Fruit fly (Drosophila melanogaster) whole organism, embryonic: Measurements from ENCODE around the gene cana.

Source experiments
- Aef1 ChIP-seq: fragments of 200-800 bp; sonication (Bioruptor generic); IDR thresholded peaks from 3 replicates; pipeline ENCODE4 v1.3.6; 2022; ENCODE audit warnings: missing biosample characterization, missing genetic modification characterization
- B-H1 ChIP-seq: fragments of 200-800 bp; sonication (Bioruptor generic); IDR thresholded peaks from 3 replicates; pipeline ENCODE4 v1.3.6; 2022; ENCODE audit warnings: missing biosample characterization, missing genetic modification characterization
- CG10274 ChIP-seq: fragments of 200-800 bp; sonication (Bioruptor generic); optimal IDR thresholded peaks from 3 replicates; lab custom pipeline; 2017; ENCODE audit warnings: missing biosample characterization, mild to moderate bottlenecking, missing genetic modification characterization
- CG10366 ChIP-seq: fragments of 200-800 bp; sonication (Bioruptor generic); IDR thresholded peaks from 2 replicates; pipeline ENCODE4 v1.3.6; 2022; ENCODE audit warnings: missing biosample characterization, missing genetic modification characterization
- CG10959 ChIP-seq: fragments of 200-800 bp; sonication (Bioruptor generic); IDR thresholded peaks from 2 replicates; pipeline ENCODE4 v1.3.6; 2022; ENCODE audit warnings: missing biosample characterization, missing genetic modification characterization
- CG11085 ChIP-seq: fragments of 200-800 bp; sonication (Bioruptor generic); IDR thresholded peaks from 2 replicates; pipeline ENCODE4 v1.3.6; 2022; ENCODE audit warnings: missing biosample characterization, missing genetic modification characterization
- CG11398 ChIP-seq: fragments of 200-800 bp; sonication (Bioruptor generic); optimal IDR thresholded peaks from 2 replicates; lab custom pipeline; 2016; ENCODE audit warnings: missing biosample characterization, missing genetic modification characterization
- CG12155 ChIP-seq: fragments of 200-800 bp; sonication (Bioruptor generic); optimal IDR thresholded peaks from 3 replicates; lab custom pipeline; 2016; ENCODE audit warnings: missing biosample characterization, missing genetic modification characterization
- CG12769 ChIP-seq: fragments of 200-800 bp; sonication (Bioruptor generic); optimal IDR thresholded peaks from 2 replicates; lab custom pipeline; 2019; ENCODE audit warnings: missing biosample characterization, mild to moderate bottlenecking, missing genetic modification characterization, moderate library complexity
- CG13424 ChIP-seq: fragments of 200-800 bp; sonication (Bioruptor generic); optimal IDR thresholded peaks from 2 replicates; lab custom pipeline; 2019; ENCODE audit warnings: missing biosample characterization, mild to moderate bottlenecking, missing genetic modification characterization, moderate library complexity
- CG14860 ChIP-seq: fragments of 200-800 bp; sonication (Bioruptor generic); IDR thresholded peaks from 3 replicates; pipeline ENCODE4 v1.3.6; 2022; ENCODE audit warnings: missing biosample characterization, missing genetic modification characterization; ENCODE audit not compliant: partially characterized antibody
- CG15269 ChIP-seq: fragments of 200-800 bp; sonication (Bioruptor generic); optimal IDR thresholded peaks from 2 replicates; lab custom pipeline; 2018; ENCODE audit warnings: missing biosample characterization, mild to moderate bottlenecking, missing genetic modification characterization, moderate library complexity
- CG16779 ChIP-seq: fragments of 200-800 bp; sonication (Bioruptor generic); IDR thresholded peaks from 2 replicates; pipeline ENCODE4 v1.3.6; 2022; ENCODE audit warnings: missing biosample characterization, missing genetic modification characterization
- CG1792 ChIP-seq: fragments of 200-800 bp; sonication (Bioruptor generic); optimal IDR thresholded peaks from 2 replicates; lab custom pipeline; 2016; ENCODE audit warnings: missing biosample characterization, missing genetic modification characterization
- CG2889 ChIP-seq: fragments of 200-800 bp; sonication (Bioruptor generic); IDR thresholded peaks from 3 replicates; pipeline ENCODE4 v1.3.6; 2022; ENCODE audit warnings: missing biosample characterization, missing genetic modification characterization
- CG31441 ChIP-seq: fragments of 200-800 bp; sonication (Bioruptor generic); IDR thresholded peaks from 2 replicates; pipeline ENCODE4 v1.3.6; 2022; ENCODE audit warnings: missing biosample characterization, missing genetic modification characterization
- CG42726 ChIP-seq: fragments of 200-800 bp; sonication (Bioruptor generic); IDR thresholded peaks from 2 replicates; pipeline ENCODE4 v1.3.6; 2022; ENCODE audit warnings: missing biosample characterization, missing genetic modification characterization; ENCODE audit not compliant: partially characterized antibody
- CG5180 ChIP-seq: fragments of 200-800 bp; sonication (Bioruptor generic); optimal IDR thresholded peaks from 3 replicates; lab custom pipeline; 2017; ENCODE audit warnings: missing biosample characterization, missing genetic modification characterization, mild to moderate bottlenecking, moderate library complexity, missing genetic modification reagents
- CG6854 ChIP-seq: fragments of 200-800 bp; sonication (Bioruptor generic); optimal IDR thresholded peaks from 3 replicates; lab custom pipeline; 2017; ENCODE audit warnings: missing biosample characterization, mild to moderate bottlenecking, missing genetic modification characterization
- CG7372 ChIP-seq: fragments of 200-800 bp; sonication (Bioruptor generic); IDR thresholded peaks from 2 replicates; pipeline ENCODE4 v1.3.6; 2022; ENCODE audit warnings: missing biosample characterization, missing genetic modification characterization
- CG8290 ChIP-seq, 3 experiments: fragments of 200-800 bp; sonication (Bioruptor generic); optimal IDR thresholded peaks; 2 replicates each; lab custom pipeline; 2016 to 2019; ENCODE audit warnings: missing biosample characterization in 3 of 3, missing genetic modification characterization in 3 of 3, mild to moderate bottlenecking in 2 of 3, moderate library complexity in 1 of 3
- CG8388 ChIP-seq: fragments of 200-800 bp; sonication (Bioruptor generic); optimal IDR thresholded peaks from 2 replicates; lab custom pipeline; 2019; ENCODE audit warnings: missing biosample characterization, mild to moderate bottlenecking, missing genetic modification characterization, moderate library complexity
- CG8765 ChIP-seq: fragments of 200-800 bp; sonication (Bioruptor generic); IDR thresholded peaks from 2 replicates; pipeline ENCODE4 v1.3.6; 2022; ENCODE audit warnings: missing biosample characterization, missing genetic modification characterization
- CG9437 ChIP-seq: fragments of 200-800 bp; sonication (Bioruptor generic); optimal IDR thresholded peaks from 2 replicates; lab custom pipeline; 2018; ENCODE audit warnings: missing biosample characterization, mild to moderate bottlenecking, missing genetic modification characterization
- CG9797 ChIP-seq: fragments of 200-800 bp; sonication (Bioruptor generic); optimal IDR thresholded peaks from 3 replicates; lab custom pipeline; 2018; ENCODE audit warnings: missing biosample characterization, mild to moderate bottlenecking, missing genetic modification characterization
- Chrac-16 ChIP-seq: fragments of 200-800 bp; sonication (Bioruptor generic); optimal IDR thresholded peaks from 3 replicates; lab custom pipeline; 2016; ENCODE audit warnings: missing biosample characterization, missing genetic modification characterization
- Doc3 ChIP-seq: fragments of 200-800 bp; sonication (Bioruptor generic); IDR thresholded peaks from 3 replicates; pipeline ENCODE4 v1.3.6; 2022; ENCODE audit warnings: missing biosample characterization, missing genetic modification characterization; ENCODE audit not compliant: partially characterized antibody
- E2f1 ChIP-seq: fragments of 200-800 bp; sonication (Bioruptor generic); IDR thresholded peaks from 2 replicates; pipeline ENCODE4 v1.3.6; 2022; ENCODE audit warnings: missing biosample characterization, missing genetic modification characterization
- E2f2 ChIP-seq: fragments of 200-800 bp; sonication (Bioruptor generic); IDR thresholded peaks from 2 replicates; pipeline ENCODE4 v1.3.6; 2022; ENCODE audit warnings: missing biosample characterization, missing genetic modification characterization
- Ets97D ChIP-seq: fragments of 200-800 bp; sonication (Bioruptor generic); optimal IDR thresholded peaks from 3 replicates; lab custom pipeline; 2016; ENCODE audit warnings: missing biosample characterization, missing genetic modification characterization
- GATAe ChIP-seq: fragments of 200-800 bp; sonication (Bioruptor generic); conservative IDR thresholded peaks from 2 replicates; pipeline ENCODE4 v1.3.6; 2022; ENCODE audit warnings: missing biosample characterization, missing genetic modification characterization
- H2.0 ChIP-seq: fragments of 200-800 bp; sonication (Bioruptor generic); IDR thresholded peaks from 2 replicates; pipeline ENCODE4 v1.3.6; 2022; ENCODE audit warnings: missing biosample characterization, missing genetic modification characterization
- Hmr ChIP-seq: fragments of 200-800 bp; sonication (Bioruptor generic); optimal IDR thresholded peaks from 3 replicates; lab custom pipeline; 2017; ENCODE audit warnings: mild to moderate bottlenecking, missing biosample characterization, missing genetic modification reagents, missing genetic modification characterization
- Jarid2 ChIP-seq: fragments of 200-800 bp; sonication (Bioruptor generic); optimal IDR thresholded peaks from 3 replicates; lab custom pipeline; 2017; ENCODE audit warnings: mild to moderate bottlenecking, missing biosample characterization, missing genetic modification reagents, missing genetic modification characterization
- Lhr ChIP-seq: fragments of 200-800 bp; sonication (Bioruptor generic); optimal IDR thresholded peaks from 3 replicates; lab custom pipeline; 2017; ENCODE audit warnings: mild to moderate bottlenecking, missing biosample characterization, missing genetic modification reagents, missing genetic modification characterization
- Med ChIP-seq: fragments of 200-800 bp; sonication (Bioruptor generic); peaks from one replicate; lab custom pipeline; 2016; ENCODE audit warnings: missing biosample characterization, missing genetic modification characterization, mild to moderate bottlenecking, inconsistent platforms, moderate library complexity
- NC2α ChIP-seq: fragments of 200-800 bp; sonication (Bioruptor generic); optimal IDR thresholded peaks from 2 replicates; lab custom pipeline; 2016; ENCODE audit warnings: missing biosample characterization, missing genetic modification characterization
- Ptx1 ChIP-seq: fragments of 200-800 bp; sonication (Bioruptor generic); IDR thresholded peaks from 2 replicates; pipeline ENCODE4 v1.3.6; 2022; ENCODE audit warnings: missing biosample characterization, missing genetic modification characterization
- Ssrp ChIP-seq: fragments of 200-800 bp; sonication (Bioruptor generic); optimal IDR thresholded peaks from 2 replicates; lab custom pipeline; 2018; ENCODE audit warnings: missing biosample characterization, mild to moderate bottlenecking, missing genetic modification characterization, moderate library complexity
- ash1 ChIP-seq: fragments of 200-800 bp; sonication (Bioruptor generic); optimal IDR thresholded peaks from 2 replicates; lab custom pipeline; 2018; ENCODE audit warnings: missing biosample characterization, mild to moderate bottlenecking, missing genetic modification characterization
- bab2 ChIP-seq: fragments of 200-800 bp; sonication (Bioruptor generic); optimal IDR thresholded peaks from 2 replicates; lab custom pipeline; 2016; ENCODE audit warnings: missing biosample characterization, missing genetic modification characterization
- ftz-f1 ChIP-seq: fragments of 200-800 bp; sonication (Bioruptor generic); optimal IDR thresholded peaks from 2 replicates; lab custom pipeline; 2016; ENCODE audit warnings: missing biosample characterization, missing genetic modification characterization
- hbn ChIP-seq: fragments of 200-800 bp; sonication (Bioruptor generic); IDR thresholded peaks from 2 replicates; pipeline ENCODE4 v1.3.6; 2022; ENCODE audit warnings: missing biosample characterization, missing genetic modification characterization; ENCODE audit not compliant: partially characterized antibody
- kah ChIP-seq: fragments of 200-800 bp; sonication (Bioruptor generic); optimal IDR thresholded peaks from 2 replicates; lab custom pipeline; 2018; ENCODE audit warnings: missing biosample characterization, mild to moderate bottlenecking, missing genetic modification characterization
- lola ChIP-seq, 3 experiments: fragments of >200 bp in 2 of 3; fragments of 200-800 bp in 1 of 3; sonication (Bioruptor generic) in 1 of 3; optimal IDR thresholded peaks; 2 replicates each; lab custom pipeline; 2017 to 2019; ENCODE audit warnings: missing biosample characterization in 3 of 3, missing genetic modification characterization in 3 of 3, mild to moderate bottlenecking in 1 of 3, moderate library complexity in 1 of 3
- mld ChIP-seq: fragments of 200-800 bp; sonication (Bioruptor generic); IDR thresholded peaks from 3 replicates; pipeline ENCODE4 v1.3.6; 2022; ENCODE audit warnings: missing biosample characterization, missing genetic modification characterization; ENCODE audit not compliant: partially characterized antibody
- odd ChIP-seq: fragments of 200-800 bp; sonication (Bioruptor generic); optimal IDR thresholded peaks from 2 replicates; lab custom pipeline; 2017; ENCODE audit warnings: missing biosample characterization, mild to moderate bottlenecking, missing genetic modification characterization
- pb ChIP-seq: fragments of 200-800 bp; sonication (Bioruptor generic); optimal IDR thresholded peaks from 3 replicates; lab custom pipeline; 2016; ENCODE audit warnings: missing biosample characterization, missing genetic modification characterization
- peb ChIP-seq: fragments of 200-800 bp; sonication (Bioruptor generic); IDR thresholded peaks from 2 replicates; pipeline ENCODE4 v1.3.6; 2022; ENCODE audit warnings: missing biosample characterization, missing genetic modification characterization
- repo ChIP-seq: fragments of 200-800 bp; sonication (Bioruptor generic); optimal IDR thresholded peaks from 2 replicates; lab custom pipeline; 2016; ENCODE audit warnings: missing biosample characterization, missing genetic modification characterization
- salm ChIP-seq: fragments of 200-800 bp; sonication (Bioruptor generic); optimal IDR thresholded peaks from 2 replicates; lab custom pipeline; 2018; ENCODE audit warnings: missing biosample characterization, mild to moderate bottlenecking, missing genetic modification characterization
- sens ChIP-seq: fragments of 200-800 bp; sonication (Bioruptor generic); peaks from one replicate; lab custom pipeline; 2016; ENCODE audit warnings: missing biosample characterization, missing genetic modification characterization

Gene cana

dm6 chr2L:11243912-11244311 lies 25.7 kb upstream of the cana start:
- TF ChIP-seq ftz-f1 (no peak), CG1792 (GFP tag; lab: Kevin White, UChicago) (no peak), CG8765 (GFP tag; lab: Robert Waterston, UW) (no peak), CG10366 (GFP tag; lab: Robert Waterston, UW) (no peak), sens (GFP tag; lab: Kevin White, UChicago) (peak; percentile 9), CG16779 (GFP tag; lab: Robert Waterston, UW) (no peak), odd (GFP tag; lab: Kevin White, UChicago) (no peak), E2f2 (GFP tag; lab: Robert Waterston, UW) (no peak), Hmr (GFP tag; lab: Kevin White, UChicago) (peak; percentile 25), NC2α (no peak), lola (GFP tag; optimal IDR thresholded peaks at IDR 0.05; lab: Kevin White, UChicago) (no peak), CG12155 (no peak), CG10274 (GFP tag; lab: Kevin White, UChicago) (no peak), GATAe (no peak), Chrac-16 (GFP tag; lab: Kevin White, UChicago) (no peak), CG31441 (GFP tag; lab: Robert Waterston, UW) (no peak), mld (GFP tag; lab: Robert Waterston, UW) (no peak), hbn (GFP tag; lab: Robert Waterston, UW) (no peak), CG15269 (tag; lab: Kevin White, UChicago) (peak; percentile 34), CG5180 (GFP tag; lab: Kevin White, UChicago) (no peak), CG42726 (GFP tag; lab: Robert Waterston, UW) (no peak), CG13424 (tag; lab: Kevin White, UChicago) (peak; percentile 19), Ssrp (no peak), CG14860 (GFP tag; lab: Robert Waterston, UW) (no peak), Ets97D (no peak), E2f1 (no peak), pb (GFP tag; lab: Kevin White, UChicago) (no peak), CG6854 (GFP tag; lab: Kevin White, UChicago) (no peak), CG8388 (GFP tag; lab: Kevin White, UChicago) (peak; percentile 1), Ptx1 (GFP tag; lab: Robert Waterston, UW) (no peak), CG12769 (tag; lab: Kevin White, UChicago) (peak; percentile 9), Doc3 (no peak), CG10959 (GFP tag; lab: Robert Waterston, UW) (no peak), kah (GFP tag; lab: Kevin White, UChicago) (no peak), CG8290 (GFP tag; optimal IDR thresholded peaks at IDR 0.05; lab: Kevin White, UChicago) (no peak), CG8290 (tag; optimal IDR thresholded peaks at IDR 0.05; lab: Kevin White, UChicago) (no peak), Jarid2 (GFP tag; lab: Kevin White, UChicago) (no peak), CG9797 (GFP tag; lab: Kevin White, UChicago) (no peak), Aef1 (GFP tag; lab: Robert Waterston, UW) (no peak), salm (tag; lab: Kevin White, UChicago) (no peak), repo (GFP tag; lab: Kevin White, UChicago) (no peak), H2.0 (GFP tag; lab: Robert Waterston, UW) (no peak), CG7372 (GFP tag; lab: Robert Waterston, UW) (no peak), CG2889 (GFP tag; lab: Robert Waterston, UW) (no peak), CG11398 (GFP tag; lab: Kevin White, UChicago) (no peak), CG9437 (no peak), Med (GFP tag; lab: Kevin White, UChicago) (no peak), bab2 (GFP tag; lab: Kevin White, UChicago) (no peak), CG11085 (no peak), Lhr (GFP tag; lab: Kevin White, UChicago) (no peak), ash1 (GFP tag; lab: Kevin White, UChicago) (no peak), B-H1 (no peak), peb (GFP tag; lab: Robert Waterston, UW) (no peak)
